Worm (Caenorhabditis elegans): ENCODE results near the gene apt-9.

Gene apt-9

ce11 chrX:11103173-11103572 is 34.8 kb downstream of the apt-9 start:
- no peak for TF ChIP-seq fkh-10 (GFP tag; optimal IDR thresholded peaks at IDR 0.05)
- TF ChIP-seq C08G9.2 (tag; optimal IDR thresholded peaks at IDR 0.05) = no peak

ce11 chrX:11104883-11105629 is 36.7 kb downstream of the apt-9 start, which contains the start of gene W02H3.1:
Gene W02H3.1, minus strand, starts transcription at chrX:11105460.
- TF ChIP-seq ceh-9 (tag; optimal IDR thresholded peaks at IDR 0.05) = no peak
- TF ChIP-seq dmd-4 (tag; optimal IDR thresholded peaks at IDR 0.05; ENCODE audit: borderline replicate concordance) = no peak
- no peak for TF ChIP-seq ceh-19 (GFP tag; optimal IDR thresholded peaks at IDR 0.05)
- no peak for TF ChIP-seq ref-2 (tag; optimal IDR thresholded peaks at IDR 0.05)
- no peak for TF ChIP-seq unc-86 (tag; optimal IDR thresholded peaks at IDR 0.05)
- TF ChIP-seq ceh-2 (tag; optimal IDR thresholded peaks at IDR 0.05) = no peak
- TF ChIP-seq ceh-22 (tag; optimal IDR thresholded peaks at IDR 0.05) = no peak
- TF ChIP-seq unc-3 (GFP tag; conservative IDR thresholded peaks at IDR 0.05) = no peak
- TF ChIP-seq unc-3 (tag; optimal IDR thresholded peaks at IDR 0.05) = no peak
- no peak for TF ChIP-seq pha-2 (tag; optimal IDR thresholded peaks at IDR 0.05)
- no peak for TF ChIP-seq fax-1 (tag; optimal IDR thresholded peaks at IDR 0.05)
- TF ChIP-seq hlh-8 (tag; optimal IDR thresholded peaks at IDR 0.05) = no peak
- TF ChIP-seq nhr-232 (tag; optimal IDR thresholded peaks at IDR 0.05) = no peak
- no peak for TF ChIP-seq lim-6 (tag; optimal IDR thresholded peaks at IDR 0.05)
- TF ChIP-seq ahr-1 (tag; optimal IDR thresholded peaks at IDR 0.05) = no peak
- TF ChIP-seq elt-4 (tag; optimal IDR thresholded peaks at IDR 0.05) = no peak
- no peak for TF ChIP-seq hlh-6 (tag; optimal IDR thresholded peaks at IDR 0.05)

- TF ChIP-seq ceh-18 (tag; optimal IDR thresholded peaks at IDR 0.05) (no peak), tbx-2 (tag; optimal IDR thresholded peaks at IDR 0.05) (no peak), pax-1 (tag; optimal IDR thresholded peaks at IDR 0.05) (no peak), ztf-16 (tag; optimal IDR thresholded peaks at IDR 0.05) (no peak), ceh-48 (tag; optimal IDR thresholded peaks at IDR 0.05) (no peak), ceh-45 (GFP tag; IDR thresholded peaks at IDR 0.05) (no peak), ets-4 (tag; optimal IDR thresholded peaks at IDR 0.05) (no peak), nhr-232 (tag; optimal IDR thresholded peaks at IDR 0.05) (no peak), lin-11 (tag; optimal IDR thresholded peaks at IDR 0.05) (no peak), lim-6 (tag; optimal IDR thresholded peaks at IDR 0.05) (no peak), pat-9 (tag; optimal IDR thresholded peaks at IDR 0.05) (no peak)
Measured at ce11 chrX:11107076-11107475, 38.7 kb downstream of the apt-9 start, which contains the start of gene clc-17. Gene clc-17, plus strand, starts transcription at chrX:11107376.

ce11 chrX:11109200-11109599 is 40.9 kb downstream of the apt-9 start, which contains the start of gene grd-1:
Gene grd-1, plus strand, starts transcription at chrX:11109440.
- no peak for TF ChIP-seq zip-5 (tag; optimal IDR thresholded peaks at IDR 0.05)
- no peak for TF ChIP-seq sdc-2 (tag; optimal IDR thresholded peaks at IDR 0.05)
- no peak for TF ChIP-seq odd-2 (tag; optimal IDR thresholded peaks at IDR 0.05)

- TF ChIP-seq ceh-18 (tag; optimal IDR thresholded peaks at IDR 0.05) (no peak), pros-1 (tag; optimal IDR thresholded peaks at IDR 0.05) (no peak), ceh-48 (tag; optimal IDR thresholded peaks at IDR 0.05) (no peak), pqm-1 (tag; optimal IDR thresholded peaks at IDR 0.05) (no peak), ceh-2 (tag; optimal IDR thresholded peaks at IDR 0.05) (no peak), che-1 (tag; optimal IDR thresholded peaks at IDR 0.05) (no peak), fax-1 (tag; optimal IDR thresholded peaks at IDR 0.05) (no peak), tbx-7 (tag; optimal IDR thresholded peaks at IDR 0.05) (no peak), lim-6 (tag; optimal IDR thresholded peaks at IDR 0.05) (no peak), pha-4 (tag; optimal IDR thresholded peaks at IDR 0.05) (no peak), ceh-30 (tag; optimal IDR thresholded peaks at IDR 0.05) (no peak), K09A11.1 (tag; optimal IDR thresholded peaks at IDR 0.05; ENCODE audit: insufficient read depth) (no peak), gmeb-2 (tag; optimal IDR thresholded peaks at IDR 0.05) (no peak), ceh-19 (GFP tag; optimal IDR thresholded peaks at IDR 0.05) (no peak)
Measured at ce11 chrX:11114420-11114819, 46.1 kb downstream of the apt-9 start.

Measured in whole organism, late embryonic.